Fruit fly (Drosophila melanogaster): ENCODE measurements around the gene CG5885.
A peak's percentile ranks its signal among the peaks of the same experiment; 100 is the strongest.

Gene CG5885

dm6 chr2L:9907320-9908256 is 10.5 kb downstream of the CG5885 start (continued):
- TF ChIP-seq CG7372 (GFP tag; IDR thresholded peaks at IDR 0.05), result peak; percentile 96
- TF ChIP-seq psq (GFP tag; optimal IDR thresholded peaks at IDR 0.05), result peak; percentile 81
- no peak for TF ChIP-seq CkIIα-i1 (GFP tag; IDR thresholded peaks at IDR 0.05)
- TF ChIP-seq vvl (GFP tag; IDR thresholded peaks at IDR 0.05), result peak; percentile 7; the same call in 1 of the 2 replicates
- TF ChIP-seq Deaf1 (tag; optimal IDR thresholded peaks at IDR 0.05), result peak; percentile 52
- TF ChIP-seq row (GFP tag; IDR thresholded peaks at IDR 0.05), result peak; percentile 26; the same call in 1 of the 3 replicates
- TF ChIP-seq trh (GFP tag; optimal IDR thresholded peaks at IDR 0.05), result no peak
- TF ChIP-seq Hmr (GFP tag; optimal IDR thresholded peaks at IDR 0.05), result peak; percentile 1
- TF ChIP-seq nom (GFP tag; optimal IDR thresholded peaks at IDR 0.05), result peak; percentile 56
- TF ChIP-seq zen2 (GFP tag; IDR thresholded peaks at IDR 0.05; ENCODE audit: partially characterized antibody), result 0 out of 3 replicates have a peak, but pooled peaks have one; percentile 32
- TF ChIP-seq CG1603 (tag; optimal IDR thresholded peaks at IDR 0.05), result no peak
- TF ChIP-seq CG6765 (GFP tag; optimal IDR thresholded peaks at IDR 0.05), result no peak
- TF ChIP-seq grn (GFP tag; optimal IDR thresholded peaks at IDR 0.05), result peak; percentile 14
- TF ChIP-seq chm (GFP tag; IDR thresholded peaks at IDR 0.05), result 0 out of 2 replicates have a peak, but pooled peaks have one; percentile 45
- no peak for TF ChIP-seq CG15479 (GFP tag; optimal IDR thresholded peaks at IDR 0.05)
- TF ChIP-seq pb (GFP tag; optimal IDR thresholded peaks at IDR 0.05), result peak; percentile 11
- TF ChIP-seq luna (GFP tag; optimal IDR thresholded peaks at IDR 0.05), result no peak
- TF ChIP-seq CG2712 (tag; optimal IDR thresholded peaks at IDR 0.05), result peak; percentile 18
- TF ChIP-seq nau (GFP tag; optimal IDR thresholded peaks at IDR 0.05), result peak; percentile 30
- no peak for TF ChIP-seq CG8290 (GFP tag; optimal IDR thresholded peaks at IDR 0.05)
- peak in 1 of 2 experiments; percentile 56 for TF ChIP-seq CG8290 (tag; optimal IDR thresholded peaks at IDR 0.05)
- peak; percentile 27 for TF ChIP-seq kni (GFP tag; optimal IDR thresholded peaks at IDR 0.05)
- peak; percentile 11 for TF ChIP-seq caup (GFP tag; optimal IDR thresholded peaks at IDR 0.05; ENCODE audit: severe bottlenecking)
- TF ChIP-seq sd (tag; optimal IDR thresholded peaks at IDR 0.05), result peak; percentile 40
- TF ChIP-seq sqz (GFP tag; optimal IDR thresholded peaks at IDR 0.05), result peak; percentile 23
- peak; percentile 92 for TF ChIP-seq CG4360 (GFP tag; IDR thresholded peaks at IDR 0.05)
- TF ChIP-seq oc (tag; optimal IDR thresholded peaks at IDR 0.05), result peak; percentile 37
- TF ChIP-seq CG2199 (GFP tag; IDR thresholded peaks at IDR 0.05), result peak; percentile 67; the same call in 1 of the 3 replicates

dm6 chr2L:9906641-9907040 is 11.5 kb downstream of the CG5885 start:
- TF ChIP-seq CG18011 (GFP tag; optimal IDR thresholded peaks at IDR 0.05) (no peak), kni (GFP tag; optimal IDR thresholded peaks at IDR 0.05) (no peak), Nf-YB (GFP tag; optimal IDR thresholded peaks at IDR 0.05) (no peak), CG9932 (GFP tag; IDR thresholded peaks at IDR 0.05) (no peak), Fer2 (tag; optimal IDR thresholded peaks at IDR 0.05) (no peak), Med (GFP tag) (no peak), dpn (GFP tag; optimal IDR thresholded peaks at IDR 0.05) (no peak), CG34224 (GFP tag; IDR thresholded peaks at IDR 0.05; ENCODE audit: partially characterized antibody) (no peak), sisA (GFP tag; IDR thresholded peaks at IDR 0.05) (no peak), CG6689 (GFP tag; IDR thresholded peaks at IDR 0.05) (no peak), CG11093 (GFP tag; IDR thresholded peaks at IDR 0.05) (no peak), zfh1 (GFP tag; IDR thresholded peaks at IDR 0.05) (no peak), luna (GFP tag; optimal IDR thresholded peaks at IDR 0.05) (no peak), Fer1 (GFP tag; optimal IDR thresholded peaks at IDR 0.05) (no peak), row (GFP tag; IDR thresholded peaks at IDR 0.05) (peak; percentile 14; the same call in 1 of the 3 replicates), grau (tag; optimal IDR thresholded peaks at IDR 0.05) (peak; percentile 17), pho (GFP tag; optimal IDR thresholded peaks at IDR 0.05) (no peak), CG3995 (GFP tag; optimal IDR thresholded peaks at IDR 0.05) (no peak), CG14441 (GFP tag; IDR thresholded peaks at IDR 0.05) (0 out of 2 replicates have a peak, but pooled peaks have one; percentile 29), CG11247 (GFP tag; IDR thresholded peaks at IDR 0.05) (peak; percentile 25; the same call in 1 of the 2 replicates), Ets65A (GFP tag) (peak; percentile 18), CG12744 (GFP tag; optimal IDR thresholded peaks at IDR 0.05) (no peak), sr (GFP tag; IDR thresholded peaks at IDR 0.05) (no peak), bcd (GFP tag; optimal IDR thresholded peaks at IDR 0.05) (no peak)
